Worm (Caenorhabditis elegans) whole organism, midembryonic: Measurements from ENCODE around the gene ZC239.20.

Experiments used
- T22C8.4 ChIP-seq: fragments of 200-800 bp; sonication (Bioruptor generic); IDR thresholded peaks from 2 replicates; pipeline ENCODE4 v1.3.6; 2022; ENCODE audit warnings: missing genetic modification characterization, missing compliant biosample characterization
- cog-1 ChIP-seq: sonication (generic microtip); optimal IDR thresholded peaks from 2 replicates; lab custom pipeline; 2016; ENCODE audit warnings: missing genetic modification characterization, missing compliant biosample characterization
- flt-1 ChIP-seq: fragments of 200-800 bp; sonication (Bioruptor generic); IDR thresholded peaks from 2 replicates; pipeline ENCODE4 v1.3.6; 2022; ENCODE audit warnings: missing genetic modification characterization, missing compliant biosample characterization
- klf-2 ChIP-seq: fragments of 200-800 bp; sonication (Bioruptor generic); conservative IDR thresholded peaks from 2 replicates; pipeline ENCODE4 v1.3.6; 2022; ENCODE audit warnings: missing genetic modification reagents, missing genetic modification characterization, missing compliant biosample characterization
- ref-1 ChIP-seq: fragments of 200-800 bp; sonication (Bioruptor generic); conservative IDR thresholded peaks from 2 replicates; pipeline ENCODE4 v1.3.6; 2022; ENCODE audit warnings: missing genetic modification reagents, missing genetic modification characterization, missing compliant biosample characterization
- ztf-29 ChIP-seq: fragments of 200-800 bp; sonication (Bioruptor generic); IDR thresholded peaks from 2 replicates; pipeline ENCODE4 v1.3.6; 2022; ENCODE audit warnings: missing genetic modification reagents, missing genetic modification characterization, missing compliant biosample characterization

DNA sequence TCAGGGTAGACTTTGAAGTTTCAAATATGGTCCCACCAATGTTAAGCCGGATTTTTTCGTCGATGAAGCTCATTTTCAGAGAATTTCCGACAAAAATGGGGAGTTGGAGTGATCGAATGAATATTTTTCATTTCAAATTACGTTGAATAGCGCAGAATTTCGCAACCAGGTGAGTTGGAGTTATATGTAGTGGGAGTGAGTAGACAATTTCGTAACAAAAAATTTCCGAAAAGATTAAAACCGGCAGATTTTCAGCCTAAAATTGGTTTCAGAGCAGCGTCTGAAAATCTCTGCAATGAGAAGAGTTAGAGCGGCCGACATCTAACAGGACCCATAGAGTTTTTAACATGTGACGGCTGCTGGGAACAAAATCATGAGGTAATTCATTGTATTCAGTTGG is 2.4 kb upstream of the ZC239.20 start, which contains the start of gene sdz-35:
- TF ChIP-seq ref-1 (GFP tag; lab: Robert Waterston, UW), result no peak
- TF ChIP-seq T22C8.4 (GFP tag; lab: Robert Waterston, UW), result no peak
- no peak for TF ChIP-seq cog-1 (tag; lab: Kevin White, UChicago)
- TF ChIP-seq flt-1, result no peak
- no peak for TF ChIP-seq klf-2 (GFP tag; lab: Robert Waterston, UW)
- TF ChIP-seq ztf-29 (GFP tag; lab: Robert Waterston, UW), result no peak
